Worm (Caenorhabditis elegans) whole organism, L1 larva: ENCODE results near the gene T14B4.3.

Experiments used
- Y116A8C.19 ChIP-seq: sonication (generic microtip); optimal IDR thresholded peaks from 2 replicates; lab custom pipeline; 2016; ENCODE audit warnings: missing compliant biosample characterization, missing genetic modification characterization, borderline replicate concordance
- ama-1 ChIP-seq: fragments of 150-350 bp; optimal IDR thresholded peaks from 2 replicates; lab custom pipeline; 2014
- hlh-17 ChIP-seq: fragments of 200-800 bp; sonication (Bioruptor generic); optimal IDR thresholded peaks from 2 replicates; lab custom pipeline; 2018; ENCODE audit warnings: missing genetic modification characterization, mild to moderate bottlenecking, missing compliant biosample characterization, moderate library complexity, borderline replicate concordance
- lin-39 ChIP-seq: fragments of 150-350 bp; optimal IDR thresholded peaks from 2 replicates; lab custom pipeline; 2014; ENCODE audit warnings: missing biosample characterization, missing genetic modification reagents, missing genetic modification characterization
- mef-2 ChIP-seq: fragments of 150-350 bp; optimal IDR thresholded peaks from 2 replicates; lab custom pipeline; 2014; ENCODE audit warnings: missing biosample characterization, missing genetic modification characterization
- nhr-11 ChIP-seq: fragments of 150-350 bp; optimal IDR thresholded peaks from 2 replicates; lab custom pipeline; 2014; ENCODE audit warnings: missing biosample characterization, missing genetic modification characterization
- nhr-237 ChIP-seq: fragments of 150-350 bp; optimal IDR thresholded peaks from 2 replicates; lab custom pipeline; 2014; ENCODE audit warnings: missing biosample characterization, missing genetic modification characterization
- nhr-76 ChIP-seq: sonication (generic microtip); optimal IDR thresholded peaks from 2 replicates; lab custom pipeline; 2017; ENCODE audit warnings: missing biosample characterization, missing genetic modification characterization
- pag-3 ChIP-seq: sonication (generic microtip); optimal IDR thresholded peaks from 2 replicates; lab custom pipeline; 2017; ENCODE audit warnings: missing genetic modification characterization, mild to moderate bottlenecking, missing compliant biosample characterization, antibody characterized with exemption, borderline replicate concordance; ENCODE audit not compliant: insufficient read depth
- tlp-1 ChIP-seq: fragments of 150-350 bp; optimal IDR thresholded peaks from 2 replicates; lab custom pipeline; 2014; ENCODE audit warnings: missing biosample characterization, missing genetic modification characterization
- unc-98 ChIP-seq: fragments of 200-800 bp; sonication (Bioruptor generic); IDR thresholded peaks from 2 replicates; pipeline ENCODE4 v1.3.6; 2022; ENCODE audit warnings: missing genetic modification characterization, missing compliant biosample characterization
- zag-1 ChIP-seq: fragments of 150-350 bp; optimal IDR thresholded peaks from 2 replicates; lab custom pipeline; 2014; ENCODE audit warnings: missing biosample characterization, missing genetic modification characterization
- ztf-4 ChIP-seq: fragments of 150-350 bp; optimal IDR thresholded peaks from 2 replicates; lab custom pipeline; 2014; ENCODE audit warnings: missing biosample characterization, missing genetic modification characterization

ce11 chrII:6750929-6751328 is 16.2 kb downstream of the T14B4.3 start, which contains the start of gene F41G3.20:
- no peak for TF ChIP-seq pag-3
- TF ChIP-seq nhr-237 (tag; lab: Kevin White, UChicago) = no peak
- TF ChIP-seq Y116A8C.19 (tag; lab: Kevin White, UChicago) = no peak
- no peak for TF ChIP-seq hlh-17 (GFP tag; lab: Kevin White, UChicago)
- TF ChIP-seq ztf-4 (tag; lab: Kevin White, UChicago) = no peak
- TF ChIP-seq nhr-76 (tag; lab: Kevin White, UChicago) = no peak
- no peak for TF ChIP-seq unc-98 (GFP tag; lab: Robert Waterston, UW)
- no peak for TF ChIP-seq lin-39 (tag; lab: Kevin White, UChicago)
- TF ChIP-seq nhr-11 (tag; lab: Kevin White, UChicago) = no peak
- no peak for TF ChIP-seq ama-1 (lab: Kevin White, UChicago)
- TF ChIP-seq mef-2 (tag; lab: Kevin White, UChicago) = no peak
- no peak for TF ChIP-seq tlp-1 (tag; lab: Kevin White, UChicago)
- TF ChIP-seq zag-1 (tag; lab: Kevin White, UChicago) = no peak
